Worm (Caenorhabditis elegans): ENCODE data around the gene clec-54.

- TF ChIP-seq tab-1 (GFP tag; IDR thresholded peaks at IDR 0.05) = no peak
- TF ChIP-seq ref-1 (GFP tag; conservative IDR thresholded peaks at IDR 0.05) = no peak
- TF ChIP-seq flt-1 (GFP tag; IDR thresholded peaks at IDR 0.05) = no peak
- no peak for TF ChIP-seq T22C8.4 (GFP tag; IDR thresholded peaks at IDR 0.05)
- no peak for TF ChIP-seq med-1 (GFP tag; optimal IDR thresholded peaks at IDR 0.05; ENCODE audit: insufficient read depth)
- no peak for TF ChIP-seq ztf-29 (GFP tag; IDR thresholded peaks at IDR 0.05)
- no peak for TF ChIP-seq ztf-23 (GFP tag; IDR thresholded peaks at IDR 0.05)
- no peak for TF ChIP-seq cog-1 (tag; optimal IDR thresholded peaks at IDR 0.05)
- TF ChIP-seq klf-2 (GFP tag; conservative IDR thresholded peaks at IDR 0.05) = no peak
Measured at ce11 chrV:14437355-14437754, 39.3 kb upstream of the clec-54 start.
